Worm (Caenorhabditis elegans) whole organism, midembryonic: ENCODE data around the gene F35H10.2.

Experiments used
- T22C8.4 ChIP-seq: fragments of 200-800 bp; sonication (Bioruptor generic); IDR thresholded peaks from 2 replicates; pipeline ENCODE4 v1.3.6; 2022; ENCODE audit warnings: missing genetic modification characterization, missing compliant biosample characterization
- cog-1 ChIP-seq: sonication (generic microtip); optimal IDR thresholded peaks from 2 replicates; lab custom pipeline; 2016; ENCODE audit warnings: missing genetic modification characterization, missing compliant biosample characterization
- flt-1 ChIP-seq: fragments of 200-800 bp; sonication (Bioruptor generic); IDR thresholded peaks from 2 replicates; pipeline ENCODE4 v1.3.6; 2022; ENCODE audit warnings: missing genetic modification characterization, missing compliant biosample characterization
- klf-2 ChIP-seq: fragments of 200-800 bp; sonication (Bioruptor generic); conservative IDR thresholded peaks from 2 replicates; pipeline ENCODE4 v1.3.6; 2022; ENCODE audit warnings: missing genetic modification reagents, missing genetic modification characterization, missing compliant biosample characterization
- med-1 ChIP-seq: sonication (generic microtip); optimal IDR thresholded peaks from 2 replicates; lab custom pipeline; 2017; ENCODE audit warnings: missing genetic modification characterization, mild to moderate bottlenecking, missing compliant biosample characterization, antibody characterized with exemption, missing genetic modification reagents; ENCODE audit not compliant: insufficient read depth
- ref-1 ChIP-seq: fragments of 200-800 bp; sonication (Bioruptor generic); conservative IDR thresholded peaks from 2 replicates; pipeline ENCODE4 v1.3.6; 2022; ENCODE audit warnings: missing genetic modification reagents, missing genetic modification characterization, missing compliant biosample characterization
- tab-1 ChIP-seq: fragments of 200-800 bp; sonication (Bioruptor generic); IDR thresholded peaks from 2 replicates; pipeline ENCODE4 v1.3.6; 2022; ENCODE audit warnings: missing genetic modification characterization, missing compliant biosample characterization
- ztf-23 ChIP-seq: fragments of 200-800 bp; sonication (Bioruptor generic); IDR thresholded peaks from 2 replicates; pipeline ENCODE4 v1.3.6; 2022; ENCODE audit warnings: missing genetic modification reagents, missing genetic modification characterization, missing compliant biosample characterization
- ztf-29 ChIP-seq: fragments of 200-800 bp; sonication (Bioruptor generic); IDR thresholded peaks from 2 replicates; pipeline ENCODE4 v1.3.6; 2022; ENCODE audit warnings: missing genetic modification reagents, missing genetic modification characterization, missing compliant biosample characterization

F35H10.2 gene

ce11 chrIV:8366295-8366694, 37.3 kb downstream of the F35H10.2 start, which contains the start of gene aagr-1:
Gene aagr-1 (plus strand): TSS chrIV:8366521.
- TF ChIP-seq med-1 (no peak), cog-1 (tag; lab: Kevin White, UChicago) (no peak), flt-1 (no peak), klf-2 (no peak), ref-1 (GFP tag; lab: Robert Waterston, UW) (no peak), ztf-29 (GFP tag; lab: Robert Waterston, UW) (no peak), T22C8.4 (no peak), tab-1 (no peak), ztf-23 (GFP tag; lab: Robert Waterston, UW) (no peak)

- no peak for TF ChIP-seq klf-2
- no peak for TF ChIP-seq ztf-29 (GFP tag; lab: Robert Waterston, UW)
- TF ChIP-seq T22C8.4, result no peak
- no peak for TF ChIP-seq flt-1
- TF ChIP-seq ztf-23 (GFP tag; lab: Robert Waterston, UW), result no peak
- TF ChIP-seq tab-1, result no peak
- TF ChIP-seq ref-1 (GFP tag; lab: Robert Waterston, UW), result no peak
- no peak for TF ChIP-seq cog-1 (tag; lab: Kevin White, UChicago)
- no peak for TF ChIP-seq med-1
Measured at ce11 chrIV:8367887-8368286, 38.9 kb downstream of the F35H10.2 start.

- TF ChIP-seq cog-1 (tag; lab: Kevin White, UChicago), result no peak
- no peak for TF ChIP-seq flt-1
- TF ChIP-seq ref-1 (GFP tag; lab: Robert Waterston, UW), result no peak
- TF ChIP-seq med-1, result no peak
- TF ChIP-seq T22C8.4, result no peak
- no peak for TF ChIP-seq ztf-29 (GFP tag; lab: Robert Waterston, UW)
Measured at ce11 chrIV:8369135-8369534, 40.1 kb downstream of the F35H10.2 start, which contains the start of gene D2096.6. Gene D2096.6 (minus strand): TSS chrIV:8369235.

ce11 chrIV:8375381-8375780, 46.4 kb downstream of the F35H10.2 start:
- TF ChIP-seq tab-1 (peak; percentile 95), cog-1 (tag; lab: Kevin White, UChicago) (peak; percentile 89), T22C8.4 (peak; percentile 83), klf-2 (0 out of 2 replicates have a peak, but pooled peaks have one; percentile 53), ztf-23 (GFP tag; lab: Robert Waterston, UW) (peak; percentile 93), ztf-29 (GFP tag; lab: Robert Waterston, UW) (peak; percentile 81; the same call in 1 of the 2 replicates), ref-1 (GFP tag; lab: Robert Waterston, UW) (peak; percentile 78), flt-1 (peak; percentile 96), med-1 (peak; percentile 57)

ce11 chrIV:8376923-8377322, 47.9 kb downstream of the F35H10.2 start:
- TF ChIP-seq med-1 (no peak), tab-1 (no peak), T22C8.4 (no peak), ztf-23 (GFP tag; lab: Robert Waterston, UW) (no peak), cog-1 (tag; lab: Kevin White, UChicago) (no peak), ref-1 (GFP tag; lab: Robert Waterston, UW) (no peak), flt-1 (no peak), klf-2 (no peak), ztf-29 (GFP tag; lab: Robert Waterston, UW) (no peak)

ce11 chrIV:8377501-8377900, 48.5 kb downstream of the F35H10.2 start, which contains the start of gene D2096.7:
Gene D2096.7 (minus strand): TSS chrIV:8377630.
- TF ChIP-seq ref-1 (GFP tag; lab: Robert Waterston, UW) (no peak), ztf-29 (GFP tag; lab: Robert Waterston, UW) (no peak), med-1 (no peak), flt-1 (no peak), tab-1 (no peak), T22C8.4 (no peak), cog-1 (tag; lab: Kevin White, UChicago) (no peak)

ce11 chrIV:8378280-8378679, 49.3 kb downstream of the F35H10.2 start:
- TF ChIP-seq ztf-23 (GFP tag; lab: Robert Waterston, UW) (no peak), ztf-29 (GFP tag; lab: Robert Waterston, UW) (no peak), tab-1 (no peak), ref-1 (GFP tag; lab: Robert Waterston, UW) (no peak), flt-1 (no peak), cog-1 (tag; lab: Kevin White, UChicago) (no peak), klf-2 (no peak), T22C8.4 (no peak), med-1 (no peak)

- TF ChIP-seq flt-1 (no peak), T22C8.4 (no peak), med-1 (no peak), ztf-23 (GFP tag; lab: Robert Waterston, UW) (no peak), cog-1 (tag; lab: Kevin White, UChicago) (peak; percentile 36)
Measured at ce11 chrIV:8379278-8379677, 50.3 kb downstream of the F35H10.2 start, which contains the start of gene nap-1. Gene nap-1 (minus strand): TSS chrIV:8379319.
